Fruit fly (Drosophila melanogaster): ENCODE data around the gene bru3.

- TF ChIP-seq EcR (GFP tag; optimal IDR thresholded peaks at IDR 0.05): no peak
- TF ChIP-seq CG8159 (tag; optimal IDR thresholded peaks at IDR 0.05): no peak
- TF ChIP-seq CG17806 (tag; optimal IDR thresholded peaks at IDR 0.05): no peak
- TF ChIP-seq fd96Ca (GFP tag; IDR thresholded peaks at IDR 0.05): no peak
- TF ChIP-seq CG14655 (GFP tag; optimal IDR thresholded peaks at IDR 0.05): no peak
Observed at dm6 chr3L:13842917-13843316, 39.7 kb upstream of the bru3 start, which contains the start of gene CG8750.

Data from whole organism, pupa.